Worm (Caenorhabditis elegans) whole organism, late embryonic: ENCODE measurements around the gene Y59H11AR.4.

Experiments
- C08G9.2 ChIP-seq: sonication (generic microtip); optimal IDR thresholded peaks from 2 replicates; lab custom pipeline; 2016; ENCODE audit warnings: mild to moderate bottlenecking, missing genetic modification characterization, moderate library complexity, missing compliant biosample characterization
- C38D4.7 ChIP-seq: fragments of 200-800 bp; sonication (Bioruptor generic); optimal IDR thresholded peaks from 2 replicates; lab custom pipeline; 2018; ENCODE audit warnings: mild to moderate bottlenecking, missing genetic modification characterization, moderate library complexity, missing compliant biosample characterization
- F13H6.1 ChIP-seq: sonication (generic microtip); optimal IDR thresholded peaks from 2 replicates; lab custom pipeline; 2016; ENCODE audit warnings: missing genetic modification characterization, missing compliant biosample characterization
- K02D7.2 ChIP-seq: sonication (generic microtip); optimal IDR thresholded peaks from 2 replicates; lab custom pipeline; 2017; ENCODE audit warnings: mild to moderate bottlenecking, missing genetic modification characterization, missing compliant biosample characterization
- ahr-1 ChIP-seq: sonication (generic microtip); optimal IDR thresholded peaks from 2 replicates; lab custom pipeline; 2016; ENCODE audit warnings: missing genetic modification characterization, missing compliant biosample characterization
- ama-1 ChIP-seq: fragments of 150-350 bp; optimal IDR thresholded peaks from 2 replicates; lab custom pipeline; 2014
- ceh-14 ChIP-seq: sonication (generic microtip); optimal IDR thresholded peaks from 2 replicates; lab custom pipeline; 2016; ENCODE audit warnings: missing genotype, missing genetic modification characterization, missing compliant biosample characterization
- ceh-18 ChIP-seq: sonication (generic microtip); optimal IDR thresholded peaks from 2 replicates; lab custom pipeline; 2016; ENCODE audit warnings: missing genetic modification characterization, missing compliant biosample characterization
- ceh-2 ChIP-seq: sonication (generic microtip); optimal IDR thresholded peaks from 2 replicates; lab custom pipeline; 2016; ENCODE audit warnings: missing genotype, missing genetic modification characterization, missing compliant biosample characterization
- ceh-22 ChIP-seq: sonication (generic microtip); optimal IDR thresholded peaks from 2 replicates; lab custom pipeline; 2017; ENCODE audit warnings: missing biosample characterization, missing genetic modification characterization
- ceh-24 ChIP-seq: sonication (generic microtip); optimal IDR thresholded peaks from 2 replicates; lab custom pipeline; 2016; ENCODE audit warnings: mild to moderate bottlenecking, missing genetic modification characterization, missing compliant biosample characterization
- ceh-31 ChIP-seq: sonication (generic microtip); optimal IDR thresholded peaks from 2 replicates; lab custom pipeline; 2016; ENCODE audit warnings: missing genetic modification characterization, missing compliant biosample characterization
- ceh-34 ChIP-seq: sonication (generic microtip); optimal IDR thresholded peaks from 2 replicates; lab custom pipeline; 2016; ENCODE audit warnings: mild to moderate bottlenecking, missing genetic modification characterization, missing compliant biosample characterization
- ceh-9 ChIP-seq: sonication (generic microtip); optimal IDR thresholded peaks from 2 replicates; lab custom pipeline; 2016; ENCODE audit warnings: mild to moderate bottlenecking, missing genetic modification characterization, inconsistent platforms, missing compliant biosample characterization
- dmd-4 ChIP-seq: sonication (generic microtip); optimal IDR thresholded peaks from 2 replicates; lab custom pipeline; 2016; ENCODE audit warnings: borderline replicate concordance, missing genetic modification characterization, missing compliant biosample characterization
- dve-1 ChIP-seq: sonication (generic microtip); optimal IDR thresholded peaks from 2 replicates; lab custom pipeline; 2017; ENCODE audit warnings: antibody characterized with exemption, mild to moderate bottlenecking, missing genetic modification characterization, missing compliant biosample characterization
- elt-4 ChIP-seq: sonication (generic microtip); optimal IDR thresholded peaks from 2 replicates; lab custom pipeline; 2016; ENCODE audit warnings: missing genetic modification characterization, missing compliant biosample characterization
- ets-4 ChIP-seq: sonication (generic microtip); optimal IDR thresholded peaks from 2 replicates; lab custom pipeline; 2016; ENCODE audit warnings: missing genetic modification characterization, missing compliant biosample characterization
- eyg-1 ChIP-seq: sonication (generic microtip); optimal IDR thresholded peaks from 2 replicates; lab custom pipeline; 2016; ENCODE audit warnings: missing genotype, missing genetic modification characterization, missing compliant biosample characterization
- fax-1 ChIP-seq: sonication (generic microtip); optimal IDR thresholded peaks from 2 replicates; lab custom pipeline; 2016; ENCODE audit warnings: missing genotype, missing genetic modification characterization, missing compliant biosample characterization
- fkh-10 ChIP-seq: fragments of 150-350 bp; optimal IDR thresholded peaks from 2 replicates; lab custom pipeline; 2014; ENCODE audit warnings: missing biosample characterization, missing genetic modification reagents, missing genetic modification characterization
- fkh-6 ChIP-seq: sonication (generic microtip); optimal IDR thresholded peaks from 2 replicates; lab custom pipeline; 2016; ENCODE audit warnings: missing genetic modification characterization, missing compliant biosample characterization
- hlh-15 ChIP-seq: sonication (generic microtip); optimal IDR thresholded peaks from 2 replicates; lab custom pipeline; 2016; ENCODE audit warnings: missing genetic modification characterization, missing compliant biosample characterization
- hlh-30 ChIP-seq: sonication (generic microtip); optimal IDR thresholded peaks from 2 replicates; lab custom pipeline; 2017; ENCODE audit warnings: antibody characterized with exemption, missing genetic modification characterization, missing compliant biosample characterization; ENCODE audit not compliant: insufficient read depth
- hlh-6 ChIP-seq: sonication (generic microtip); optimal IDR thresholded peaks from 2 replicates; lab custom pipeline; 2016; ENCODE audit warnings: missing genotype, missing genetic modification characterization, missing compliant biosample characterization
- nfya-1 ChIP-seq: sonication (generic microtip); optimal IDR thresholded peaks from 2 replicates; lab custom pipeline; 2017; ENCODE audit warnings: missing genetic modification characterization, mild to moderate bottlenecking, missing compliant biosample characterization, antibody characterized with exemption, moderate library complexity
- nhr-232 ChIP-seq: sonication (generic microtip); optimal IDR thresholded peaks from 2 replicates; lab custom pipeline; 2016; ENCODE audit warnings: missing genetic modification characterization, missing compliant biosample characterization
- npax-4 ChIP-seq: sonication (generic microtip); optimal IDR thresholded peaks from 2 replicates; lab custom pipeline; 2016; ENCODE audit warnings: missing genetic modification characterization, missing compliant biosample characterization
- pag-3 ChIP-seq: sonication (generic microtip); optimal IDR thresholded peaks from 2 replicates; lab custom pipeline; 2016; ENCODE audit warnings: missing compliant biosample characterization, missing genetic modification characterization, borderline replicate concordance
- pros-1 ChIP-seq: fragments of 150-350 bp; optimal IDR thresholded peaks from 2 replicates; lab custom pipeline; 2014; ENCODE audit warnings: missing biosample characterization, missing genetic modification reagents, missing genetic modification characterization
- sox-2 ChIP-seq: fragments of 200-800 bp; sonication (Bioruptor generic); IDR thresholded peaks from 2 replicates; pipeline ENCODE4 v1.3.6; 2022; ENCODE audit warnings: missing genetic modification reagents, missing genetic modification characterization, missing compliant biosample characterization
- syd-9 ChIP-seq: sonication (generic microtip); optimal IDR thresholded peaks from 2 replicates; lab custom pipeline; 2016; ENCODE audit warnings: mild to moderate bottlenecking, missing genetic modification characterization, moderate library complexity, missing compliant biosample characterization
- tbx-2 ChIP-seq: sonication (generic microtip); optimal IDR thresholded peaks from 2 replicates; lab custom pipeline; 2016; ENCODE audit warnings: missing genetic modification characterization, missing compliant biosample characterization
- tbx-7 ChIP-seq: sonication (generic microtip); optimal IDR thresholded peaks from 2 replicates; lab custom pipeline; 2016; ENCODE audit warnings: missing genotype, missing genetic modification characterization, missing compliant biosample characterization
- unc-42 ChIP-seq: sonication (generic microtip); optimal IDR thresholded peaks from 2 replicates; lab custom pipeline; 2016; ENCODE audit warnings: missing genotype, missing genetic modification characterization, missing compliant biosample characterization
- unc-55 ChIP-seq: sonication (generic microtip); optimal IDR thresholded peaks from 2 replicates; lab custom pipeline; 2017; ENCODE audit warnings: missing biosample characterization, missing genetic modification reagents, missing genetic modification characterization
- ztf-16 ChIP-seq: sonication (generic microtip); optimal IDR thresholded peaks from 2 replicates; lab custom pipeline; 2017; ENCODE audit warnings: missing genetic modification characterization, missing compliant biosample characterization

The Y59H11AR.4 gene

ce11 chrIV:8627328-8627727 lies 26.8 kb upstream of the Y59H11AR.4 start, which contains the start of gene F42A9.11 (continued):
- TF ChIP-seq C08G9.2 (tag; lab: Kevin White, UChicago) (peak; percentile 17), nhr-232 (no peak), ceh-24 (tag; lab: Kevin White, UChicago) (no peak), ceh-2 (tag; lab: Kevin White, UChicago) (no peak), npax-4 (no peak), dmd-4 (no peak), eyg-1 (no peak), unc-42 (tag; lab: Kevin White, UChicago) (no peak), hlh-15 (tag; lab: Kevin White, UChicago) (no peak), fkh-6 (tag; lab: Kevin White, UChicago) (no peak), pros-1 (peak; percentile 14), tbx-2 (tag; lab: Kevin White, UChicago) (peak; percentile 8), F13H6.1 (tag; lab: Kevin White, UChicago) (no peak), ets-4 (tag; lab: Kevin White, UChicago) (no peak), dve-1 (no peak), ceh-31 (peak; percentile 37), ztf-16 (tag; lab: Kevin White, UChicago) (no peak), hlh-30 (tag; lab: Kevin White, UChicago) (no peak), elt-4 (tag; lab: Kevin White, UChicago) (no peak), ama-1 (no peak), hlh-6 (tag; lab: Kevin White, UChicago) (peak; percentile 53), ceh-34 (tag; lab: Kevin White, UChicago) (no peak), K02D7.2 (tag; lab: Kevin White, UChicago) (no peak), fax-1 (tag; lab: Kevin White, UChicago) (no peak), ceh-9 (tag; lab: Kevin White, UChicago) (no peak), tbx-7 (tag; lab: Kevin White, UChicago) (no peak)

ce11 chrIV:8626294-8626693 lies 25.7 kb upstream of the Y59H11AR.4 start:
- TF ChIP-seq unc-42 (tag; lab: Kevin White, UChicago) (peak; percentile 77), syd-9 (no peak), pag-3 (tag; lab: Kevin White, UChicago) (no peak), nfya-1 (tag; lab: Kevin White, UChicago) (no peak)

- TF ChIP-seq ceh-18 (tag; lab: Kevin White, UChicago), result no peak
- TF ChIP-seq F13H6.1 (tag; lab: Kevin White, UChicago), result no peak
Measured at ce11 chrIV:8625730-8626129, 25.2 kb upstream of the Y59H11AR.4 start.

- TF ChIP-seq dmd-4 (no peak), nfya-1 (tag; lab: Kevin White, UChicago) (peak; percentile 55), hlh-6 (tag; lab: Kevin White, UChicago) (no peak), ahr-1 (tag; lab: Kevin White, UChicago) (no peak), unc-55 (GFP tag; lab: Kevin White, UChicago) (peak; percentile 38), sox-2 (no peak), ceh-14 (tag; lab: Kevin White, UChicago) (no peak), C38D4.7 (GFP tag; lab: Kevin White, UChicago) (no peak), C08G9.2 (tag; lab: Kevin White, UChicago) (no peak), ceh-22 (tag; lab: Kevin White, UChicago) (no peak), fkh-10 (GFP tag; lab: Kevin White, UChicago) (no peak), K02D7.2 (tag; lab: Kevin White, UChicago) (no peak), tbx-2 (tag; lab: Kevin White, UChicago) (peak; percentile 53), hlh-30 (tag; lab: Kevin White, UChicago) (peak; percentile 79), ceh-31 (peak; percentile 43)
Measured at ce11 chrIV:8620102-8620733, 19.7 kb upstream of the Y59H11AR.4 start, which contains the start of gene lin-49. lin-49 (plus strand) TSS chrIV:8620683.
